Worm (Caenorhabditis elegans): ENCODE results near the gene ent-1.
A peak's percentile ranks its signal among the peaks of the same experiment; 100 is the strongest.

The ent-1 gene

DNA sequence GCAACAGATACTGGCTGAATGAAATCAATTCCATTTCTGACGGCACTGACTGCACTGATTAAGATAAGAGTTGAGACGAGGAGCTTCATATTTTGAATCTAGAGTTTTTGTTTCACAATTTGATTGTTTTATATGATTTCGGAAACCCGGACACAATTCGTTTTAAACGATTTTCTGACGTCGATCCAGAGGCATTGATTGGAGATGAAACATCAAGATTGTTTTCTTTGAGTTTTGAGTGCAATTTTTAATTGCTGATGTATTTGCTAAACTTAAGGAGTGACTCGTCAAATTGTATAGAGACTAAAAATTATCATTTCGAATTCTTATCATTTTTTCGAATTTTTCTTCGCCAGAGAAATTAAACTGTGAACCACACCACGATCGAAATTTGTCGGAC lies 27.4 kb downstream of the ent-1 start, which contains the start of gene lys-6:
TSS of gene lys-6 (minus strand) at position 101 of the 400 bp plus-strand sequence.
- TF ChIP-seq cey-2 (tag; optimal IDR thresholded peaks at IDR 0.05; ENCODE audit: borderline replicate concordance, insufficient read depth) (no peak), dpl-1 (GFP tag; optimal IDR thresholded peaks at IDR 0.05) (no peak), ces-1 (GFP tag; optimal IDR thresholded peaks at IDR 0.05) (no peak), tag-97 (GFP tag; IDR thresholded peaks at IDR 0.05) (no peak), dmd-8 (GFP tag; IDR thresholded peaks at IDR 0.05) (no peak), ceh-32 (tag; optimal IDR thresholded peaks at IDR 0.05; ENCODE audit: poor library complexity) (no peak), nhr-42 (GFP tag; IDR thresholded peaks at IDR 0.05) (no peak), fkh-10 (GFP tag; optimal IDR thresholded peaks at IDR 0.05) (no peak), mxl-3 (GFP tag; optimal IDR thresholded peaks at IDR 0.05) (no peak), pqm-1 (tag; optimal IDR thresholded peaks at IDR 0.05) (no peak), aly-2 (tag; optimal IDR thresholded peaks at IDR 0.05) (no peak), Y48G9A.11 (GFP tag; IDR thresholded peaks at IDR 0.05) (no peak), set-16 (GFP tag; IDR thresholded peaks at IDR 0.05) (no peak), ceh-62 (tag; optimal IDR thresholded peaks at IDR 0.05) (no peak)

DNA sequence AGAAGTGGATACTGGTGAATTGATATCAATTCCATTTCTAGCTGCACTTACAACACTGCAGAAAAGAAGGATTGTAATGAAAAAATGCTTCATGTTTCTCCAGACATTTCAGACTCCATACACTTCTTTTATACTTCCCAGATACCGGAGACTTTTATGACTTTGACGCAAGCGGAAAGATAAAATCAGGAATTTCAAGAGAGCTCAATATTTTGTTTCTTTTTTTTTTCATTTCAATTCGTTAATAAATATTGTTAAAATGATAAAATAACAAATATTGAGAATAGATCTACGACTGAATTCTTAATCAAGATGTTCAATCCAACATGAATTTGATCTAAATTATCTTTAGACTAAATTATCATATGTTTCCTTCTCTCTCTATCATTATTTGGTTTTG lies 29.8 kb downstream of the ent-1 start, which contains the start of gene lys-5:
TSS of gene lys-5 (minus strand) at position 101 of the 400 bp plus-strand sequence.
- no peak for TF ChIP-seq lin-38 (GFP tag; IDR thresholded peaks at IDR 0.05)
- peak; percentile 41 for TF ChIP-seq aha-1 (tag)

DNA sequence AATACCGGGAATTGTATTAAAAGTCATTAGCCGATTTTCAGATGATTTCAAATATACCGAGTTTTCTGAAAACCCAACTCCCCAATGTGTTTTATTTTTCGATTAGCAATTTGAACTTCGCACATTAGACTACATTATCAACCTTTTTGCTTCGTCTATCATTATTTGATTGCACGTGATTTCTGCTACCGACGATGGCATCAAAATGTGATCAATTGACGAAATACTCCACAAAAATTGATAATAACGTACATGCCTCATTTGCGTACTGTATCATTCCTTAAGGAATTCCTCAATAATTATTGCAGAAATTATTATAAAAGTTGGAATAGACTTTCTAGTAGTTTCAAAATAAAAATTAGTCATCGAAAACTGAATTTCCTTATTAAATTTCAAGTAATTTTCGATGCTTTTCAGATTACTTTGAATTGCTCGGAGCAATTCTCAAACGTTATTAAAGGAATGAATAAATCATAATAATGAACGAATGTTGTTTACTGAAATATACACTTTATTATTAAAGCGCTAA lies 31.4 kb downstream of the ent-1 start:
- TF ChIP-seq lin-39 (tag; optimal IDR thresholded peaks at IDR 0.05) = no peak
- TF ChIP-seq hlh-30 (tag; optimal IDR thresholded peaks at IDR 0.05; ENCODE audit: insufficient read depth) = peak; percentile 32
- TF ChIP-seq ama-1 (optimal IDR thresholded peaks at IDR 0.05) = no peak
- no peak for TF ChIP-seq saeg-2 (GFP tag; IDR thresholded peaks at IDR 0.05)
- TF ChIP-seq Y5F2A.4 (GFP tag; optimal IDR thresholded peaks at IDR 0.05) = no peak
- no peak for TF ChIP-seq fkh-10 (GFP tag; optimal IDR thresholded peaks at IDR 0.05)
- peak; percentile 70 for TF ChIP-seq dmd-6 (GFP tag; IDR thresholded peaks at IDR 0.05)
- no peak for TF ChIP-seq ceh-44 (GFP tag; IDR thresholded peaks at IDR 0.05)
- TF ChIP-seq ceh-28 (tag; optimal IDR thresholded peaks at IDR 0.05) = no peak
- no peak for TF ChIP-seq daf-12 (tag; optimal IDR thresholded peaks at IDR 0.05)
- no peak for TF ChIP-seq tag-97 (GFP tag; IDR thresholded peaks at IDR 0.05)
- TF ChIP-seq aha-1 (tag) = peak; percentile 74
- TF ChIP-seq F49E8.2 (tag; optimal IDR thresholded peaks at IDR 0.05; ENCODE audit: borderline replicate concordance) = no peak
- TF ChIP-seq dmd-9 (GFP tag; IDR thresholded peaks at IDR 0.05) = no peak
- TF ChIP-seq madf-5 (GFP tag; IDR thresholded peaks at IDR 0.05) = no peak
- TF ChIP-seq nhr-102 (tag; optimal IDR thresholded peaks at IDR 0.05) = no peak
- TF ChIP-seq dpl-1 (GFP tag; optimal IDR thresholded peaks at IDR 0.05) = no peak
- TF ChIP-seq mxl-2 (GFP tag; conservative IDR thresholded peaks at IDR 0.05) = no peak
- no peak for TF ChIP-seq nhr-48 (tag; optimal IDR thresholded peaks at IDR 0.05)
- TF ChIP-seq lir-3 (tag; optimal IDR thresholded peaks at IDR 0.05) = no peak
- TF ChIP-seq mdl-1 (tag; optimal IDR thresholded peaks at IDR 0.05) = no peak
- TF ChIP-seq unc-130 (GFP tag; optimal IDR thresholded peaks at IDR 0.05) = no peak
- TF ChIP-seq mdt-29 (GFP tag; IDR thresholded peaks at IDR 0.05) = no peak
- TF ChIP-seq mes-2 (tag; optimal IDR thresholded peaks at IDR 0.05; ENCODE audit: poor library complexity, severe bottlenecking) = no peak
- no peak for TF ChIP-seq sdz-12 (GFP tag; optimal IDR thresholded peaks at IDR 0.05)
- no peak for TF ChIP-seq T26A8.4 (GFP tag; IDR thresholded peaks at IDR 0.05)
- no peak for TF ChIP-seq zfp-2 (tag; optimal IDR thresholded peaks at IDR 0.05)
- TF ChIP-seq dve-1 (tag; optimal IDR thresholded peaks at IDR 0.05; ENCODE audit: insufficient read depth) = peak; percentile 67
- no peak for TF ChIP-seq Y48G9A.11 (GFP tag; IDR thresholded peaks at IDR 0.05)
- TF ChIP-seq aly-2 (tag; optimal IDR thresholded peaks at IDR 0.05) = no peak
- TF ChIP-seq egl-43 (GFP tag; IDR thresholded peaks at IDR 0.05) = no peak
- no peak for TF ChIP-seq daf-16 (GFP tag; optimal IDR thresholded peaks at IDR 0.05)
- peak; percentile 37 for TF ChIP-seq daf-16 (tag; optimal IDR thresholded peaks at IDR 0.05)
- no peak for TF ChIP-seq nhr-111 (GFP tag; optimal IDR thresholded peaks at IDR 0.05)
- no peak for TF ChIP-seq F10B5.3 (tag; optimal IDR thresholded peaks at IDR 0.05)
- no peak for TF ChIP-seq nhr-76 (tag; optimal IDR thresholded peaks at IDR 0.05)
- TF ChIP-seq set-16 (GFP tag; IDR thresholded peaks at IDR 0.05) = no peak
- no peak for TF ChIP-seq cey-2 (tag; optimal IDR thresholded peaks at IDR 0.05; ENCODE audit: borderline replicate concordance, insufficient read depth)

Data from whole organism, L4 larva.